Fruit fly (Drosophila melanogaster) whole organism, wandering third instar larva: ENCODE results near the gene mus81.

Experiments
- Abd-B ChIP-seq: fragments of >200 bp; optimal IDR thresholded peaks from 2 replicates; lab custom pipeline; 2017; ENCODE audit warnings: missing biosample characterization, missing genetic modification characterization
- CG32264 ChIP-seq: fragments of 200-800 bp; sonication (Bioruptor generic); optimal IDR thresholded peaks from 2 replicates; lab custom pipeline; 2016; ENCODE audit warnings: missing biosample characterization, missing genetic modification characterization
- CG9705 ChIP-seq: fragments of 200-800 bp; sonication (Bioruptor generic); optimal IDR thresholded peaks from 2 replicates; lab custom pipeline; 2018; ENCODE audit warnings: missing biosample characterization, mild to moderate bottlenecking, missing genetic modification characterization
- CrebA ChIP-seq: fragments of 200-800 bp; sonication (Bioruptor generic); optimal IDR thresholded peaks from 2 replicates; lab custom pipeline; 2016; ENCODE audit warnings: missing biosample characterization, mild to moderate bottlenecking, missing genetic modification characterization, borderline replicate concordance
- Dfd ChIP-seq: fragments of >200 bp; optimal IDR thresholded peaks from 2 replicates; lab custom pipeline; 2017; ENCODE audit warnings: missing biosample characterization, missing genetic modification characterization
- Dif ChIP-seq: fragments of 200-275, 200-300 bp; sonication (Bioruptor generic); optimal IDR thresholded peaks from 2 replicates; lab custom pipeline; 2018; ENCODE audit warnings: missing biosample characterization, missing genetic modification characterization; ENCODE audit not compliant: partially characterized antibody
- GATAd ChIP-seq: sonication (Bioruptor generic); optimal IDR thresholded peaks from 2 replicates; lab custom pipeline; 2016; ENCODE audit warnings: missing biosample characterization, missing genetic modification characterization
- HLH106 ChIP-seq: fragments of 200-800 bp; optimal IDR thresholded peaks from 3 replicates; lab custom pipeline; 2019; ENCODE audit warnings: missing biosample characterization, mild to moderate bottlenecking, missing genetic modification characterization, moderate library complexity
- Hnf4 ChIP-seq: fragments of 200-800 bp; sonication (Bioruptor generic); optimal IDR thresholded peaks from 2 replicates; lab custom pipeline; 2016; ENCODE audit warnings: missing biosample characterization, mild to moderate bottlenecking, missing genetic modification characterization
- Hr78 ChIP-seq: fragments of >200 bp; optimal IDR thresholded peaks from 2 replicates; lab custom pipeline; 2017; ENCODE audit warnings: missing biosample characterization, missing genetic modification characterization
- Hr83 ChIP-seq: fragments of 200-300 bp; sonication (Bioruptor generic); optimal IDR thresholded peaks from 2 replicates; lab custom pipeline; 2016; ENCODE audit warnings: missing biosample characterization, mild to moderate bottlenecking, missing genetic modification characterization, moderate library complexity; ENCODE audit not compliant: poor library complexity, severe bottlenecking
- Jra ChIP-seq: sonication (Bioruptor generic); optimal IDR thresholded peaks from 2 replicates; lab custom pipeline; 2016; ENCODE audit warnings: missing biosample characterization, missing genetic modification characterization
- Mio ChIP-seq: sonication (Bioruptor generic); optimal IDR thresholded peaks from 2 replicates; lab custom pipeline; 2016; ENCODE audit warnings: missing biosample characterization, missing genetic modification characterization
- Myc ChIP-seq: fragments of >200 bp; optimal IDR thresholded peaks from 2 replicates; lab custom pipeline; 2017
- N ChIP-seq: fragments of >200 bp; optimal IDR thresholded peaks from 2 replicates; lab custom pipeline; 2018; ENCODE audit warnings: missing biosample characterization, missing external identifiers, missing genetic modification characterization
- OdsH ChIP-seq: fragments of 200-800 bp; sonication (Bioruptor generic); optimal IDR thresholded peaks from 2 replicates; lab custom pipeline; 2016; ENCODE audit warnings: missing biosample characterization, mild to moderate bottlenecking, missing genetic modification characterization
- Rel ChIP-seq, 2 experiments: fragments of 200-800 bp; sonication (Bioruptor generic) in 1 of 2; optimal IDR thresholded peaks; 2 replicates in 1 of 2; 3 replicates in 1 of 2; lab custom pipeline; 2016 to 2019; ENCODE audit warnings: mild to moderate bottlenecking in 2 of 2, missing biosample characterization in 2 of 2, missing genetic modification characterization in 2 of 2, moderate library complexity in 1 of 2
- Sp1 ChIP-seq: fragments of 200-800 bp; sonication (Bioruptor generic); optimal IDR thresholded peaks from 3 replicates; lab custom pipeline; 2019; ENCODE audit warnings: missing biosample characterization, mild to moderate bottlenecking, missing genetic modification characterization, moderate library complexity
- Vsx2 ChIP-seq: fragments of 200-300, 225-300 bp; sonication (Bioruptor generic); optimal IDR thresholded peaks from 2 replicates; lab custom pipeline; 2018; ENCODE audit warnings: missing biosample characterization, missing genetic modification characterization; ENCODE audit not compliant: partially characterized antibody
- br ChIP-seq: fragments of 200-800 bp; sonication (Bioruptor generic); optimal IDR thresholded peaks from 2 replicates; lab custom pipeline; 2016; ENCODE audit warnings: missing biosample characterization, missing genetic modification characterization
- brk ChIP-seq: fragments of 200-800 bp; sonication (Bioruptor generic); optimal IDR thresholded peaks from 2 replicates; lab custom pipeline; 2016; ENCODE audit warnings: missing biosample characterization, mild to moderate bottlenecking, missing genetic modification characterization
- dl ChIP-seq, 2 experiments: fragments of 175-275, 200-275 bp in 1 of 2; fragments of 200-275 bp in 1 of 2; sonication (Bioruptor generic); optimal IDR thresholded peaks; lab custom pipeline; 2018; ENCODE audit warnings: mild to moderate bottlenecking in 2 of 2, missing biosample characterization in 2 of 2, missing genetic modification characterization in 2 of 2, moderate library complexity in 2 of 2; ENCODE audit not compliant: partially characterized antibody in 2 of 2, insufficient read depth in 1 of 2
- dmrt93B ChIP-seq: fragments of 200-800 bp; sonication (Bioruptor generic); optimal IDR thresholded peaks from 2 replicates; lab custom pipeline; 2018; ENCODE audit warnings: missing biosample characterization, mild to moderate bottlenecking, missing genetic modification characterization
- dsf ChIP-seq: sonication (Bioruptor generic); optimal IDR thresholded peaks from 2 replicates; lab custom pipeline; 2016; ENCODE audit warnings: missing biosample characterization, missing genetic modification characterization, borderline replicate concordance
- ey ChIP-seq: fragments of 200-800 bp; sonication (Bioruptor generic); optimal IDR thresholded peaks from 2 replicates; lab custom pipeline; 2016; ENCODE audit warnings: missing biosample characterization, missing genetic modification characterization
- foxo ChIP-seq, 2 experiments: fragments of 200-800 bp; sonication (Bioruptor generic); optimal IDR thresholded peaks; 2 replicates in 1 of 2; 3 replicates in 1 of 2; lab custom pipeline; 2016 to 2017; ENCODE audit warnings: missing biosample characterization in 2 of 2, missing genetic modification characterization in 2 of 2
- fru ChIP-seq: fragments of 200-800 bp; sonication (Bioruptor generic); optimal IDR thresholded peaks from 3 replicates; lab custom pipeline; 2016; ENCODE audit warnings: missing biosample characterization, mild to moderate bottlenecking, missing genetic modification characterization
- h ChIP-seq: fragments of 200-800 bp; sonication (Bioruptor generic); optimal IDR thresholded peaks from 3 replicates; lab custom pipeline; 2016; ENCODE audit warnings: missing biosample characterization, mild to moderate bottlenecking, missing genetic modification characterization
- jim ChIP-seq: fragments of 175-275, 200-325 bp; sonication (Bioruptor generic); optimal IDR thresholded peaks from 2 replicates; lab custom pipeline; 2016; ENCODE audit warnings: missing biosample characterization, mild to moderate bottlenecking, missing genetic modification characterization
- lola ChIP-seq: fragments of >200 bp; optimal IDR thresholded peaks from 2 replicates; lab custom pipeline; 2017; ENCODE audit warnings: missing biosample characterization, missing genetic modification characterization
- pan ChIP-seq: fragments of >200 bp; optimal IDR thresholded peaks from 2 replicates; lab custom pipeline; 2017
- psq ChIP-seq: fragments of 200-800 bp; sonication (Bioruptor generic); optimal IDR thresholded peaks from 3 replicates; lab custom pipeline; 2017; ENCODE audit warnings: missing biosample characterization, mild to moderate bottlenecking, missing genetic modification characterization, moderate library complexity
- rgr ChIP-seq: fragments of 200-800 bp; sonication (Bioruptor generic); optimal IDR thresholded peaks from 3 replicates; lab custom pipeline; 2016; ENCODE audit warnings: missing biosample characterization, mild to moderate bottlenecking, missing genetic modification characterization
- sage ChIP-seq: fragments of 200-800 bp; sonication (Bioruptor generic); optimal IDR thresholded peaks from 2 replicates; lab custom pipeline; 2016; ENCODE audit warnings: missing biosample characterization, mild to moderate bottlenecking, missing genetic modification characterization
- sv ChIP-seq: fragments of 200-800 bp; sonication (Bioruptor generic); optimal IDR thresholded peaks from 3 replicates; lab custom pipeline; 2016; ENCODE audit warnings: missing biosample characterization, missing genetic modification characterization
- tai ChIP-seq: sonication (Bioruptor generic); optimal IDR thresholded peaks from 2 replicates; lab custom pipeline; 2016; ENCODE audit warnings: missing biosample characterization, missing genetic modification characterization
- usp ChIP-seq: fragments of >200 bp; optimal IDR thresholded peaks from 2 replicates; lab custom pipeline; 2017; ENCODE audit warnings: missing biosample characterization, missing genetic modification characterization
- woc ChIP-seq: sonication (Bioruptor generic); optimal IDR thresholded peaks from 2 replicates; lab custom pipeline; 2016; ENCODE audit warnings: missing biosample characterization, mild to moderate bottlenecking, missing genetic modification characterization

mus81 gene

DNA sequence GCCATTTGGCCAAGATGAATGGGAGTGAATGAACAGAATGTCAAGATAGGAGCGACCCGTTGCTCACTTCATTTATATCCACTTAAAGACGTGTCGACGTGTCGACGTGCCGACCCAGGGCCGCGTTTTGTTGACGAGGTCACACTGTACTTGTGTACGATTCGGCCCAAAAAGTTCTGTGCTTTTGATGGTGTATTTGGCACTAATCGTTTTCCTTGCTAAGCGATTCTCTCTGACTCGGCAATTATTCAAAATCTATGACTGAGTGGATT lies 7.3 kb downstream of the mus81 start:
- TF ChIP-seq psq (GFP tag; lab: Kevin White, UChicago) (no peak), Jra (GFP tag; lab: Kevin White, UChicago) (no peak), usp (no peak), h (GFP tag; lab: Kevin White, UChicago) (peak; percentile 9), foxo (GFP tag; optimal IDR thresholded peaks at IDR 0.05; lab: Kevin White, UChicago) (peak in 1 of 2 experiments; percentile 18)
- TF ChIP-seq, all 38 proteins: peak for 2

DNA sequence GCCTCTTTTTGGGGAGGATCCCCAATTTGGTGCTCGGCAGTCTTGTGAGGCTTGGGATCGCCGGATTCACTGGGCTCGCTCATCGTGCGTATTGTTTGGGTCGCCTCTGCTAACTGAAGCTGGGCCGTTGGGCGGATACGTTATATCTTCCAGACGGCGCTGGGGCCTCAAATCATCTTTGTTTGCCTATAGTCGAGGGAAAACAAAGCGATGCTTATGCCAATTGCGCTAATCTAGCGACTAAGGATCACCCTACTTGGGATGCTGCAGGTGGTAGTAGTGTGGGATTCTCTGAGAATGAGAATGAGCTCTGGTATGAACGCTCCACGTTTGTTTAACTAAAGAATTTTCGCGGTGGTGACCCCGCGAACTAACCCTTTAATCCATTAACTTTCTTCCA lies 10.9 kb downstream of the mus81 start, which contains the start of gene CG3690:
TSS of gene CG3690 (minus strand) at position 101 of the 400 bp plus-strand sequence.
- TF ChIP-seq OdsH (GFP tag; lab: Kevin White, UChicago): no peak
- no peak for TF ChIP-seq Dfd (GFP tag; lab: Kevin White, UChicago)
- no peak for TF ChIP-seq CG9705 (GFP tag; lab: Kevin White, UChicago)
- TF ChIP-seq Vsx2 (GFP tag; lab: Kevin White, UChicago): no peak
- TF ChIP-seq Hr83 (GFP tag; lab: Kevin White, UChicago): no peak
- no peak for TF ChIP-seq HLH106 (tag; lab: Kevin White, UChicago)
- TF ChIP-seq woc (GFP tag; lab: Kevin White, UChicago): no peak
- no peak for TF ChIP-seq CrebA (GFP tag; lab: Kevin White, UChicago)
- no peak for TF ChIP-seq ey
- TF ChIP-seq jim: no peak
- no peak for TF ChIP-seq dsf (GFP tag; lab: Kevin White, UChicago)

DNA sequence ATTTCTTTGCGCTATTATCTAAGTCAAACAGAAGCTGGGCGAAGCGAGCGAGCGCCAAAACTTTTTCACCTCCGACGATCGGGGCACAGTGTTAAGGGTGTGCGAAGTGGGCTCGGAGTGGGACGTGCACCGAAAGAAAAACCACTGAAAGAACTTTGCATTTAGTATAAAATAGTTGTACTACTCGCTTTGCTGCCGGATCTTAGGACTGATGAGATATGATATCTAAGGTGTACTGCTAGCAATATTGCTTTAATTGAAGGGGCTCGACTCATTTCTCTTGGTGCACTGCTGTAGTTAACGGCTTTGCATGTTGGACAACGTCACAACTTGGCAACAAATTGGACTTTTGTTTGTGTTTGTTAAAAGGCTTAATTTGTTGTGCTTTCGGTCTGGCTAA lies 12.9 kb downstream of the mus81 start:
- TF ChIP-seq h (GFP tag; lab: Kevin White, UChicago): peak; percentile 8
- TF ChIP-seq rgr: peak; percentile 13
- TF ChIP-seq foxo (GFP tag; optimal IDR thresholded peaks at IDR 0.05; lab: Kevin White, UChicago): peak in 1 of 2 experiments; percentile 26
- TF ChIP-seq CG9705 (GFP tag; lab: Kevin White, UChicago): no peak
- TF ChIP-seq, all 38 proteins: peak for 3

- TF ChIP-seq psq (GFP tag; lab: Kevin White, UChicago): no peak
- TF ChIP-seq sv (GFP tag; lab: Kevin White, UChicago): no peak
- TF ChIP-seq CG9705 (GFP tag; lab: Kevin White, UChicago): no peak
- no peak for TF ChIP-seq jim
- TF ChIP-seq Jra (GFP tag; lab: Kevin White, UChicago): no peak
- TF ChIP-seq lola (GFP tag; lab: Kevin White, UChicago): no peak
- TF ChIP-seq Vsx2 (GFP tag; lab: Kevin White, UChicago): no peak
- TF ChIP-seq dsf (GFP tag; lab: Kevin White, UChicago): no peak
- peak; percentile 3 for TF ChIP-seq rgr
- no peak for TF ChIP-seq tai (GFP tag; lab: Kevin White, UChicago)
- TF ChIP-seq GATAd: no peak
- TF ChIP-seq Abd-B (GFP tag; lab: Kevin White, UChicago): no peak
- no peak for TF ChIP-seq Hr83 (GFP tag; lab: Kevin White, UChicago)
- no peak for TF ChIP-seq Sp1
- TF ChIP-seq fru: peak; percentile 10
- TF ChIP-seq Rel (GFP tag; optimal IDR thresholded peaks at IDR 0.05; lab: Kevin White, UChicago): no peak
- no peak for TF ChIP-seq Rel (tag; optimal IDR thresholded peaks at IDR 0.05; lab: Kevin White, UChicago)
- TF ChIP-seq HLH106 (tag; lab: Kevin White, UChicago): peak; percentile 15
- no peak for TF ChIP-seq usp
- TF ChIP-seq dmrt93B: no peak
- no peak for TF ChIP-seq Mio (GFP tag; lab: Kevin White, UChicago)
- TF ChIP-seq CrebA (GFP tag; lab: Kevin White, UChicago): no peak
- TF ChIP-seq foxo (GFP tag; optimal IDR thresholded peaks at IDR 0.05; lab: Kevin White, UChicago): peak in 1 of 2 experiments; percentile 33
- no peak for TF ChIP-seq Myc (lab: Kevin White, UChicago)
- TF ChIP-seq pan (lab: Kevin White, UChicago): no peak
- no peak for TF ChIP-seq Dif (GFP tag; lab: Kevin White, UChicago)
- peak; percentile 19 for TF ChIP-seq ey
- no peak for TF ChIP-seq woc (GFP tag; lab: Kevin White, UChicago)
- no peak for TF ChIP-seq Hr78 (GFP tag; lab: Kevin White, UChicago)
- TF ChIP-seq sage (GFP tag; lab: Kevin White, UChicago): no peak
- peak; percentile 19 for TF ChIP-seq h (GFP tag; lab: Kevin White, UChicago)
- TF ChIP-seq N (GFP tag; lab: Kevin White, UChicago): no peak
- TF ChIP-seq CG32264 (GFP tag; lab: Kevin White, UChicago): no peak
- no peak for TF ChIP-seq br (GFP tag; lab: Kevin White, UChicago)
- TF ChIP-seq Hnf4 (GFP tag; lab: Kevin White, UChicago): no peak
- TF ChIP-seq brk (GFP tag; lab: Kevin White, UChicago): no peak
- no peak for TF ChIP-seq dl (GFP tag; optimal IDR thresholded peaks at IDR 0.05; lab: Kevin White, UChicago; ENCODE audit: insufficient read depth in 1 of 2, partially characterized antibody in 2 of 2)
- TF ChIP-seq OdsH (GFP tag; lab: Kevin White, UChicago): no peak
- no peak for TF ChIP-seq Dfd (GFP tag; lab: Kevin White, UChicago)
Observed at dm6 chrX:955873-956272, 15.0 kb downstream of the mus81 start.
